Fruit fly (Drosophila melanogaster) whole organism, embryonic: ENCODE data around the gene CG6739.

Experiments used
- Abd-B ChIP-seq: fragments of 200-800 bp; sonication (Bioruptor generic); optimal IDR thresholded peaks from 2 replicates; lab custom pipeline; 2018; ENCODE audit warnings: missing biosample characterization, mild to moderate bottlenecking, missing genetic modification characterization, moderate library complexity
- B-H1 ChIP-seq: fragments of 200-800 bp; sonication (Bioruptor generic); IDR thresholded peaks from 3 replicates; pipeline ENCODE4 v1.3.6; 2022; ENCODE audit warnings: missing biosample characterization, missing genetic modification characterization
- CG14050 ChIP-seq: fragments of 200-800 bp; sonication (Bioruptor generic); IDR thresholded peaks from 3 replicates; pipeline ENCODE4 v1.3.6; 2022; ENCODE audit warnings: missing biosample characterization, missing genetic modification characterization
- CG14860 ChIP-seq: fragments of 200-800 bp; sonication (Bioruptor generic); IDR thresholded peaks from 3 replicates; pipeline ENCODE4 v1.3.6; 2022; ENCODE audit warnings: missing biosample characterization, missing genetic modification characterization; ENCODE audit not compliant: partially characterized antibody
- CG15479 ChIP-seq: fragments of 200-800 bp; sonication (Bioruptor generic); optimal IDR thresholded peaks from 3 replicates; lab custom pipeline; 2019; ENCODE audit warnings: missing biosample characterization, mild to moderate bottlenecking, missing genetic modification characterization, moderate library complexity
- CG1602 ChIP-seq: fragments of 200-800 bp; sonication (Bioruptor generic); optimal IDR thresholded peaks from 3 replicates; lab custom pipeline; 2016; ENCODE audit warnings: missing biosample characterization, missing genetic modification characterization
- CG16863 ChIP-seq: fragments of 200-800 bp; sonication (Bioruptor generic); optimal IDR thresholded peaks from 3 replicates; lab custom pipeline; 2016; ENCODE audit warnings: missing biosample characterization, missing genetic modification characterization
- CG17186 ChIP-seq: fragments of 200-800 bp; sonication (Bioruptor generic); optimal IDR thresholded peaks from 3 replicates; lab custom pipeline; 2017; ENCODE audit warnings: missing biosample characterization, missing genetic modification reagents, missing genetic modification characterization
- CG1792 ChIP-seq: fragments of 200-800 bp; sonication (Bioruptor generic); optimal IDR thresholded peaks from 2 replicates; lab custom pipeline; 2016; ENCODE audit warnings: missing biosample characterization, missing genetic modification characterization
- CG18619 ChIP-seq: fragments of 200-800 bp; sonication (Bioruptor generic); optimal IDR thresholded peaks from 3 replicates; lab custom pipeline; 2017; ENCODE audit warnings: missing biosample characterization, mild to moderate bottlenecking, missing genetic modification characterization
- CG31224 ChIP-seq: fragments of 200-800 bp; sonication (Bioruptor generic); IDR thresholded peaks from 2 replicates; pipeline ENCODE4 v1.3.6; 2022; ENCODE audit warnings: missing biosample characterization, missing genetic modification characterization
- CG31365 ChIP-seq: fragments of 200-800 bp; sonication (Bioruptor generic); optimal IDR thresholded peaks from 2 replicates; lab custom pipeline; 2018; ENCODE audit warnings: missing biosample characterization, mild to moderate bottlenecking, missing genetic modification characterization
- CG31441 ChIP-seq: fragments of 200-800 bp; sonication (Bioruptor generic); IDR thresholded peaks from 2 replicates; pipeline ENCODE4 v1.3.6; 2022; ENCODE audit warnings: missing biosample characterization, missing genetic modification characterization
- CG3847 ChIP-seq: fragments of 200-800 bp; sonication (Bioruptor generic); IDR thresholded peaks from 2 replicates; pipeline ENCODE4 v1.3.6; 2022; ENCODE audit warnings: missing biosample characterization, missing genetic modification characterization
- CG6175 ChIP-seq: fragments of 200-800 bp; sonication (Bioruptor generic); IDR thresholded peaks from 3 replicates; pipeline ENCODE4 v1.3.6; 2022; ENCODE audit warnings: missing biosample characterization, missing genetic modification characterization
- CG6654 ChIP-seq: fragments of 200-800 bp; sonication (Bioruptor generic); optimal IDR thresholded peaks from 2 replicates; lab custom pipeline; 2017; ENCODE audit warnings: missing biosample characterization, mild to moderate bottlenecking, missing genetic modification characterization
- CG6854 ChIP-seq: fragments of 200-800 bp; sonication (Bioruptor generic); optimal IDR thresholded peaks from 3 replicates; lab custom pipeline; 2017; ENCODE audit warnings: missing biosample characterization, mild to moderate bottlenecking, missing genetic modification characterization
- CG7271 ChIP-seq: fragments of 200-800 bp; sonication (Bioruptor generic); optimal IDR thresholded peaks from 2 replicates; lab custom pipeline; 2018; ENCODE audit warnings: missing biosample characterization, mild to moderate bottlenecking, missing genetic modification characterization, moderate library complexity
- CG7357 ChIP-seq: fragments of 200-800 bp; sonication (Bioruptor generic); IDR thresholded peaks from 3 replicates; pipeline ENCODE4 v1.3.6; 2022; ENCODE audit warnings: missing biosample characterization, missing genetic modification characterization
- CG7786 ChIP-seq: fragments of 200-800 bp; sonication (Bioruptor generic); optimal IDR thresholded peaks from 2 replicates; lab custom pipeline; 2016; ENCODE audit warnings: missing biosample characterization, missing genetic modification characterization
- CG7928 ChIP-seq: fragments of 200-800 bp; sonication (Bioruptor generic); optimal IDR thresholded peaks from 2 replicates; lab custom pipeline; 2017; ENCODE audit warnings: missing biosample characterization, mild to moderate bottlenecking, missing genetic modification characterization
- CG9215 ChIP-seq: fragments of 200-800 bp; sonication (Bioruptor generic); IDR thresholded peaks from 2 replicates; pipeline ENCODE4 v1.3.6; 2022; ENCODE audit warnings: missing biosample characterization, missing genetic modification characterization
- CG9817 ChIP-seq: fragments of 200-800 bp; sonication (Bioruptor generic); optimal IDR thresholded peaks from 2 replicates; lab custom pipeline; 2018; ENCODE audit warnings: missing biosample characterization, mild to moderate bottlenecking, missing genetic modification characterization, moderate library complexity
- CG9876 ChIP-seq: fragments of 200-800 bp; sonication (Bioruptor generic); optimal IDR thresholded peaks from 2 replicates; lab custom pipeline; 2016; ENCODE audit warnings: missing biosample characterization, missing genetic modification characterization
- D ChIP-seq, 2 experiments: fragments of 200-800 bp in 1 of 2; fragments of >200 bp in 1 of 2; sonication (Bioruptor generic) in 1 of 2; optimal IDR thresholded peaks; 2 replicates in 1 of 2; 3 replicates in 1 of 2; lab custom pipeline; 2017; ENCODE audit warnings: mild to moderate bottlenecking in 1 of 2, missing biosample characterization in 1 of 2, missing genetic modification characterization in 1 of 2, missing genetic modification reagents in 1 of 2
- Hr39 ChIP-seq: fragments of >200 bp; optimal IDR thresholded peaks from 2 replicates; lab custom pipeline; 2017
- MESR4 ChIP-seq: fragments of 200-800 bp; sonication (Bioruptor generic); optimal IDR thresholded peaks from 2 replicates; lab custom pipeline; 2018; ENCODE audit warnings: missing biosample characterization, mild to moderate bottlenecking, missing genetic modification characterization, moderate library complexity
- Max ChIP-seq: fragments of 200-800 bp; sonication (Bioruptor generic); optimal IDR thresholded peaks from 2 replicates; lab custom pipeline; 2016; ENCODE audit warnings: missing biosample characterization, mild to moderate bottlenecking, missing genetic modification characterization
- Rx ChIP-seq: fragments of 200-800 bp; sonication (Bioruptor generic); IDR thresholded peaks from 2 replicates; pipeline ENCODE4 v1.3.6; 2022; ENCODE audit warnings: missing biosample characterization, missing genetic modification characterization
- Spps ChIP-seq: fragments of 200-800 bp; sonication (Bioruptor generic); optimal IDR thresholded peaks from 2 replicates; lab custom pipeline; 2018; ENCODE audit warnings: missing biosample characterization, mild to moderate bottlenecking, missing genetic modification characterization
- ac ChIP-seq: fragments of 200-800 bp; sonication (Bioruptor generic); optimal IDR thresholded peaks from 3 replicates; lab custom pipeline; 2017; ENCODE audit warnings: missing biosample characterization, mild to moderate bottlenecking, missing genetic modification characterization
- amos ChIP-seq: fragments of 200-800 bp; sonication (Bioruptor generic); IDR thresholded peaks from 2 replicates; pipeline ENCODE4 v1.3.6; 2022; ENCODE audit warnings: missing biosample characterization, missing genetic modification characterization; ENCODE audit not compliant: partially characterized antibody
- ara ChIP-seq: fragments of 200-800 bp; sonication (Bioruptor generic); IDR thresholded peaks from 2 replicates; pipeline ENCODE4 v1.3.6; 2022; ENCODE audit warnings: missing biosample characterization, missing genetic modification characterization
- bigmax ChIP-seq: fragments of 200-800 bp; sonication (Bioruptor generic); optimal IDR thresholded peaks from 2 replicates; lab custom pipeline; 2018; ENCODE audit warnings: missing biosample characterization, mild to moderate bottlenecking, missing genetic modification characterization
- cas ChIP-seq: fragments of 200-800 bp; sonication (Bioruptor generic); IDR thresholded peaks from 2 replicates; pipeline ENCODE4 v1.3.6; 2022; ENCODE audit warnings: missing biosample characterization, missing genetic modification characterization
- caup ChIP-seq: fragments of 200-800 bp; sonication (Bioruptor generic); optimal IDR thresholded peaks from 3 replicates; lab custom pipeline; 2017; ENCODE audit warnings: missing biosample characterization, mild to moderate bottlenecking, missing genetic modification characterization, moderate library complexity; ENCODE audit not compliant: severe bottlenecking
- ci ChIP-seq: fragments of 200-800 bp; sonication (Bioruptor generic); IDR thresholded peaks from 3 replicates; pipeline ENCODE4 v1.3.6; 2022; ENCODE audit warnings: missing biosample characterization, missing genetic modification characterization
- danr ChIP-seq: fragments of 200-800 bp; sonication (Bioruptor generic); IDR thresholded peaks from 2 replicates; pipeline ENCODE4 v1.3.6; 2022; ENCODE audit warnings: missing biosample characterization, missing genetic modification characterization
- gem ChIP-seq: fragments of 200-800 bp; sonication (Bioruptor generic); optimal IDR thresholded peaks from 2 replicates; lab custom pipeline; 2019; ENCODE audit warnings: missing biosample characterization, mild to moderate bottlenecking, missing genetic modification characterization, moderate library complexity
- kay ChIP-seq: fragments of 200-800 bp; sonication (Bioruptor generic); optimal IDR thresholded peaks from 2 replicates; lab custom pipeline; 2016; ENCODE audit warnings: missing biosample characterization, missing genetic modification characterization
- lilli ChIP-seq: fragments of 200-800 bp; sonication (Bioruptor generic); optimal IDR thresholded peaks from 3 replicates; lab custom pipeline; 2016; ENCODE audit warnings: missing biosample characterization, missing genetic modification characterization
- lov ChIP-seq, 2 experiments: fragments of 200-800 bp in 1 of 2; fragments of >200 bp in 1 of 2; sonication (Bioruptor generic) in 1 of 2; IDR thresholded peaks in 1 of 2; optimal IDR thresholded peaks in 1 of 2; 2 replicates in 1 of 2; 3 replicates in 1 of 2; pipeline versions ENCODE4 v1.3.6 to Lab custom; 2017 to 2022; ENCODE audit warnings: missing biosample characterization in 1 of 2, missing genetic modification characterization in 1 of 2
- nmo ChIP-seq: fragments of 200-800 bp; sonication (Bioruptor generic); optimal IDR thresholded peaks from 2 replicates; lab custom pipeline; 2018; ENCODE audit warnings: missing biosample characterization, mild to moderate bottlenecking, missing genetic modification characterization, moderate library complexity
- otp ChIP-seq: fragments of 200-800 bp; sonication (Bioruptor generic); IDR thresholded peaks from 3 replicates; pipeline ENCODE4, ENCODE4 v1.3.6; 2022; ENCODE audit warnings: missing biosample characterization, missing genetic modification characterization
- pan ChIP-seq, 4 experiments: fragments of >200 bp in 3 of 4; fragments of 200-800 bp in 1 of 4; sonication (Bioruptor generic) in 1 of 4; optimal IDR thresholded peaks in 3 of 4; IDR thresholded peaks in 1 of 4; 2 replicates each; pipeline versions ENCODE4 v1.3.6 to Lab custom; 2017 to 2022; ENCODE audit warnings: missing biosample characterization in 2 of 4, missing genetic modification characterization in 2 of 4, mixed read lengths in 1 of 4
- pita ChIP-seq: fragments of 200-800 bp; sonication (Bioruptor generic); optimal IDR thresholded peaks from 2 replicates; lab custom pipeline; 2017; ENCODE audit warnings: missing biosample characterization, mild to moderate bottlenecking, missing genetic modification characterization
- prd ChIP-seq, 3 experiments: fragments of >200 bp in 2 of 3; fragments of 200-800 bp in 1 of 3; sonication (Bioruptor generic) in 1 of 3; optimal IDR thresholded peaks in 2 of 3; IDR thresholded peaks in 1 of 3; 2 replicates in 2 of 3; 3 replicates in 1 of 3; pipeline versions ENCODE4 v1.3.6 to Lab custom; 2017 to 2022; ENCODE audit warnings: missing biosample characterization in 1 of 3, missing genetic modification characterization in 1 of 3
- sens ChIP-seq: fragments of 200-800 bp; sonication (Bioruptor generic); peaks from one replicate; lab custom pipeline; 2016; ENCODE audit warnings: missing biosample characterization, missing genetic modification characterization
- ttk ChIP-seq: fragments of 200-800 bp; sonication (Bioruptor generic); IDR thresholded peaks from 2 replicates; pipeline ENCODE4 v2.1.2; 2022; ENCODE audit warnings: missing biosample characterization, missing genetic modification characterization
- vvl ChIP-seq: fragments of 200-800 bp; sonication (Bioruptor generic); IDR thresholded peaks from 2 replicates; pipeline ENCODE4 v1.3.6; 2022; ENCODE audit warnings: missing biosample characterization, missing genetic modification characterization

The CG6739 gene

DNA sequence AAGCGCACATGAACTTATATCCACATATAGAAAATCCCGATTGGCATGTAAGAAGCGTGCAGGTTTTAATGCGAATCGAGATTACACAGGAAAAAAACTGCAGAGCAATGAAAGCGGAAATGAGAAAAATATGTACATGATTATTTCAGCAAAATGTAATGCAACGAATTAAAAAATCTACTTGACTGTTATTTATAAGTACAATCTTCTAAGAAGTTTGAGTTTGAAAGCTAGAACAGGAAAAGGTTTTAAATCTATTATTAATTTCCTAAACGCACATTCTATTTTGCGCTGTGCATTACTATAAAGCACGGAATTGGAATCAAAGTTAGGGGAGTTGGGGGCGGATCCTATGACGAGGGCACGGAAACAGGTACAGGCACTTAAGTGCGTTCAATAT is 6.3 kb upstream of the CG6739 start (continued):
- TF ChIP-seq Hr39 (no peak), ci (GFP tag; lab: Robert Waterston, UW) (no peak), vvl (GFP tag; lab: Robert Waterston, UW) (0 out of 2 replicates have a peak, but pooled peaks have one; percentile 30), kay (GFP tag; lab: Kevin White, UChicago) (no peak), gem (tag; lab: Kevin White, UChicago) (peak; percentile 58), pan (optimal IDR thresholded peaks at IDR 0.05; lab: Kevin White, UChicago) (no peak), pan (GFP tag; optimal IDR thresholded peaks at IDR 0.05 in 1 of 2, IDR thresholded peaks at IDR 0.05 in 1 of 2) (no peak), CG6175 (no peak), CG18619 (GFP tag; lab: Kevin White, UChicago) (no peak), ara (0 out of 2 replicates have a peak, but pooled peaks have one; percentile 10), CG1602 (GFP tag; lab: Kevin White, UChicago) (no peak), CG1792 (GFP tag; lab: Kevin White, UChicago) (no peak), danr (no peak), amos (no peak), CG6854 (GFP tag; lab: Kevin White, UChicago) (no peak), lov (optimal IDR thresholded peaks at IDR 0.05; lab: Kevin White, UChicago) (no peak), lov (GFP tag; IDR thresholded peaks at IDR 0.05; lab: Robert Waterston, UW) (no peak), CG16863 (GFP tag; lab: Kevin White, UChicago) (no peak), sens (peak; percentile 66), CG9817 (tag; lab: Kevin White, UChicago) (no peak), CG31441 (no peak), Spps (no peak), bigmax (GFP tag; lab: Kevin White, UChicago) (no peak), Max (no peak), D (optimal IDR thresholded peaks at IDR 0.05; lab: Kevin White, UChicago) (no peak), D (GFP tag; optimal IDR thresholded peaks at IDR 0.05; lab: Kevin White, UChicago) (no peak), prd (optimal IDR thresholded peaks at IDR 0.05; lab: Kevin White, UChicago) (no peak), prd (GFP tag; IDR thresholded peaks at IDR 0.05; lab: Robert Waterston, UW) (peak; percentile 62), CG31224 (GFP tag; lab: Robert Waterston, UW) (no peak), CG9876 (GFP tag; lab: Kevin White, UChicago) (no peak), ttk (GFP tag; lab: Robert Waterston, UW) (no peak), CG7786 (GFP tag; lab: Kevin White, UChicago) (no peak), pita (GFP tag; lab: Kevin White, UChicago) (no peak), CG14860 (GFP tag; lab: Robert Waterston, UW) (no peak), B-H1 (no peak), CG17186 (GFP tag; lab: Kevin White, UChicago) (no peak), CG6654 (no peak), nmo (peak; percentile 8), CG7271 (tag; lab: Kevin White, UChicago) (no peak), lilli (GFP tag; lab: Kevin White, UChicago) (peak; percentile 22), Abd-B (GFP tag; lab: Kevin White, UChicago) (no peak), CG3847 (GFP tag; lab: Robert Waterston, UW) (peak; percentile 38; the same call in 1 of the 2 replicates), otp (GFP tag; lab: Robert Waterston, UW) (no peak), CG14050 (GFP tag; lab: Robert Waterston, UW) (no peak), CG31365 (tag; lab: Kevin White, UChicago) (no peak), MESR4 (no peak), Rx (no peak), CG7928 (GFP tag; lab: Kevin White, UChicago) (no peak), cas (GFP tag; lab: Robert Waterston, UW) (no peak), CG9215 (GFP tag; lab: Robert Waterston, UW) (no peak), caup (peak; percentile 30), CG7357 (no peak), ac (GFP tag; lab: Kevin White, UChicago) (no peak), CG15479 (GFP tag; lab: Kevin White, UChicago) (no peak)
